Worm (Caenorhabditis elegans): Measurements from ENCODE around the gene dna-2.
A peak's percentile ranks its signal among the peaks of the same experiment; 100 is the strongest.

Gene dna-2

ce11 chrII:11777893-11778480 is at the start of gene dna-2, which contains the start of gene patr-1:
Gene dna-2 (plus strand): TSS chrII:11778430.
Gene patr-1 (minus strand): TSS chrII:11777943.
- TF ChIP-seq lir-3 (tag; optimal IDR thresholded peaks at IDR 0.05; ENCODE audit: poor library complexity) = no peak
- peak; percentile 63 for TF ChIP-seq C16A3.4 (tag; optimal IDR thresholded peaks at IDR 0.05)
- no peak for TF ChIP-seq nhr-12 (tag; optimal IDR thresholded peaks at IDR 0.05)
- TF ChIP-seq Y116A8C.19 (tag; optimal IDR thresholded peaks at IDR 0.05; ENCODE audit: borderline replicate concordance) = no peak
- TF ChIP-seq nhr-76 (tag; optimal IDR thresholded peaks at IDR 0.05) = no peak
- TF ChIP-seq lin-15B (tag; optimal IDR thresholded peaks at IDR 0.05) = peak; percentile 31
- TF ChIP-seq ceh-63 (GFP tag; optimal IDR thresholded peaks at IDR 0.05) = no peak
- no peak for TF ChIP-seq nhr-71 (tag; optimal IDR thresholded peaks at IDR 0.05)
- no peak for TF ChIP-seq unc-98 (GFP tag; IDR thresholded peaks at IDR 0.05)
- no peak for TF ChIP-seq zip-4 (GFP tag; optimal IDR thresholded peaks at IDR 0.05)
- TF ChIP-seq ztf-11 (tag; optimal IDR thresholded peaks at IDR 0.05) = no peak
- TF ChIP-seq sox-4 (tag; optimal IDR thresholded peaks at IDR 0.05) = no peak
- TF ChIP-seq tlp-1 (tag; optimal IDR thresholded peaks at IDR 0.05) = no peak
- TF ChIP-seq isw-1 (GFP tag; IDR thresholded peaks at IDR 0.05) = peak; percentile 67
- TF ChIP-seq dpl-1 (GFP tag; optimal IDR thresholded peaks at IDR 0.05) = peak; percentile 86 to 91 (median 90)
- TF ChIP-seq mab-9 (GFP tag; IDR thresholded peaks at IDR 0.05) = no peak
- no peak for TF ChIP-seq efl-3 (GFP tag; optimal IDR thresholded peaks at IDR 0.05)
- TF ChIP-seq ceh-82 (tag; optimal IDR thresholded peaks at IDR 0.05) = peak in 2 of 3 experiments; percentile 60 to 79
- TF ChIP-seq C04F5.9 (tag; optimal IDR thresholded peaks at IDR 0.05) = no peak
- TF ChIP-seq swsn-7 (tag; optimal IDR thresholded peaks at IDR 0.05) = peak; percentile 36
- no peak for TF ChIP-seq jun-1 (tag; optimal IDR thresholded peaks at IDR 0.05)
- TF ChIP-seq ceh-88 (GFP tag; IDR thresholded peaks at IDR 0.05) = no peak
- peak; percentile 16 for TF ChIP-seq snpc-4 (tag; optimal IDR thresholded peaks at IDR 0.05)
- TF ChIP-seq skn-1 (tag; optimal IDR thresholded peaks at IDR 0.05) = peak; percentile 79
- peak; percentile 16 for TF ChIP-seq lin-13 (GFP tag; optimal IDR thresholded peaks at IDR 0.05)
- peak; percentile 33 for TF ChIP-seq unc-86 (tag; optimal IDR thresholded peaks at IDR 0.05)
- TF ChIP-seq lin-35 (GFP tag; optimal IDR thresholded peaks at IDR 0.05) = peak; percentile 86 to 96
- no peak for TF ChIP-seq sup-37 (GFP tag; optimal IDR thresholded peaks at IDR 0.05)
- TF ChIP-seq lsy-2 (tag; optimal IDR thresholded peaks at IDR 0.05) = peak; percentile 80 to 86
- no peak for TF ChIP-seq nhr-84 (tag; optimal IDR thresholded peaks at IDR 0.05)
- no peak for TF ChIP-seq pqm-1 (tag; optimal IDR thresholded peaks at IDR 0.05)
- TF ChIP-seq fos-1 (tag; optimal IDR thresholded peaks at IDR 0.05) = peak; percentile 53
- no peak for TF ChIP-seq ces-1 (GFP tag; optimal IDR thresholded peaks at IDR 0.05)
- no peak for TF ChIP-seq nhr-47 (tag; optimal IDR thresholded peaks at IDR 0.05)
- TF ChIP-seq F16B12.6 (tag; optimal IDR thresholded peaks at IDR 0.05) = peak; percentile 37
- TF ChIP-seq nhr-20 (tag; optimal IDR thresholded peaks at IDR 0.05) = peak; percentile 42
- no peak for TF ChIP-seq zag-1 (tag; optimal IDR thresholded peaks at IDR 0.05)
- TF ChIP-seq grh-1 (GFP tag; IDR thresholded peaks at IDR 0.05) = peak; percentile 36; the same call in 1 of the 2 replicates
- TF ChIP-seq hpl-2 (GFP tag; optimal IDR thresholded peaks at IDR 0.05) = no peak
- no peak for TF ChIP-seq hlh-4 (tag; optimal IDR thresholded peaks at IDR 0.05)
- TF ChIP-seq unc-130 (tag; optimal IDR thresholded peaks at IDR 0.05) = no peak
- TF ChIP-seq blmp-1 (tag; optimal IDR thresholded peaks at IDR 0.05) = peak; percentile 52
- no peak for TF ChIP-seq lin-39 (tag; optimal IDR thresholded peaks at IDR 0.05)
- TF ChIP-seq egl-13 (tag; optimal IDR thresholded peaks at IDR 0.05) = peak; percentile 4
- no peak for TF ChIP-seq fkh-10 (GFP tag; optimal IDR thresholded peaks at IDR 0.05)
- peak; percentile 61 for TF ChIP-seq tbx-2 (tag; optimal IDR thresholded peaks at IDR 0.05)
- peak; percentile 79 for TF ChIP-seq rnt-1 (tag; optimal IDR thresholded peaks at IDR 0.05)
- TF ChIP-seq unc-30 (tag; optimal IDR thresholded peaks at IDR 0.05) = no peak
- TF ChIP-seq C34B4.2 (tag; optimal IDR thresholded peaks at IDR 0.05) = no peak
- peak in 1 of 2 experiments; percentile 71 for TF ChIP-seq mdl-1 (tag; optimal IDR thresholded peaks at IDR 0.05)
- TF ChIP-seq fkh-8 (tag; optimal IDR thresholded peaks at IDR 0.05) = peak; percentile 21
- no peak for TF ChIP-seq nhr-237 (tag; optimal IDR thresholded peaks at IDR 0.05)
- TF ChIP-seq irx-1 (tag; optimal IDR thresholded peaks at IDR 0.05) = peak; percentile 14

All from whole organism, L1 larva.